Worm (Caenorhabditis elegans) whole organism, L1 larva: ENCODE measurements around the gene H12D21.9.

Experiments used
- C04F5.9 ChIP-seq: sonication (generic microtip); optimal IDR thresholded peaks from 2 replicates; lab custom pipeline; 2016; ENCODE audit warnings: missing genetic modification characterization, missing compliant biosample characterization
- Y116A8C.19 ChIP-seq: sonication (generic microtip); optimal IDR thresholded peaks from 2 replicates; lab custom pipeline; 2016; ENCODE audit warnings: missing compliant biosample characterization, missing genetic modification characterization, borderline replicate concordance
- ceh-88 ChIP-seq: fragments of 200-800 bp; sonication (Bioruptor generic); IDR thresholded peaks from 2 replicates; pipeline ENCODE4 v1.3.6; 2022; ENCODE audit warnings: missing genetic modification characterization, missing compliant biosample characterization
- dpl-1 ChIP-seq, 3 experiments: fragments of 150-350 bp in 2 of 3; sonication (generic microtip) in 1 of 3; optimal IDR thresholded peaks; 2 replicates each; lab custom pipeline; 2014 to 2017; ENCODE audit warnings: missing biosample characterization in 3 of 3, missing genetic modification characterization in 3 of 3, missing genetic modification reagents in 3 of 3
- efl-3 ChIP-seq: fragments of 200-800 bp; sonication (Bioruptor generic); optimal IDR thresholded peaks from 2 replicates; lab custom pipeline; 2018; ENCODE audit warnings: mild to moderate bottlenecking, missing genetic modification characterization, missing compliant biosample characterization
- elt-3 ChIP-seq, 6 experiments: fragments of 150-350 bp in 1 of 6; sonication (generic microtip); optimal IDR thresholded peaks; 2 replicates each; lab custom pipeline; 2017 to 2018; ENCODE audit warnings: missing biosample characterization in 6 of 6, missing genetic modification characterization in 6 of 6, inconsistent platforms in 1 of 6
- ets-5 ChIP-seq: fragments of 200-800 bp; sonication (Bioruptor generic); IDR thresholded peaks from 2 replicates; pipeline ENCODE4 v1.3.6; 2022; ENCODE audit warnings: missing genetic modification characterization, missing compliant biosample characterization
- nhr-11 ChIP-seq: fragments of 150-350 bp; optimal IDR thresholded peaks from 2 replicates; lab custom pipeline; 2014; ENCODE audit warnings: missing biosample characterization, missing genetic modification characterization
- nhr-90 ChIP-seq: sonication (generic microtip); optimal IDR thresholded peaks from 2 replicates; lab custom pipeline; 2016; ENCODE audit warnings: mild to moderate bottlenecking, missing genetic modification characterization, missing compliant biosample characterization; ENCODE audit not compliant: poor library complexity
- snu-23 ChIP-seq: sonication (generic microtip); optimal IDR thresholded peaks from 2 replicates; lab custom pipeline; 2016; ENCODE audit warnings: missing genetic modification characterization, missing compliant biosample characterization
- sox-4 ChIP-seq: sonication (generic microtip); optimal IDR thresholded peaks from 2 replicates; lab custom pipeline; 2016; ENCODE audit warnings: missing genetic modification characterization, missing compliant biosample characterization
- unc-62 ChIP-seq: fragments of 150-350 bp; optimal IDR thresholded peaks from 2 replicates; lab custom pipeline; 2014; ENCODE audit warnings: missing biosample characterization, missing genetic modification reagents, missing genetic modification characterization
- zag-1 ChIP-seq: fragments of 150-350 bp; optimal IDR thresholded peaks from 2 replicates; lab custom pipeline; 2014; ENCODE audit warnings: missing biosample characterization, missing genetic modification characterization
- ztf-11 ChIP-seq, 2 experiments: sonication (generic microtip); optimal IDR thresholded peaks; 2 replicates each; lab custom pipeline; 2016 to 2017; ENCODE audit warnings: missing genetic modification characterization in 2 of 2, missing biosample characterization in 1 of 2, missing compliant biosample characterization in 1 of 2

ce11 chrV:14907445-14907844, 1.8 kb downstream of the H12D21.9 start:
- TF ChIP-seq sox-4 (tag; lab: Kevin White, UChicago) (no peak), unc-62 (GFP tag; lab: Kevin White, UChicago) (no peak), ceh-88 (GFP tag; lab: Robert Waterston, UW) (no peak), nhr-90 (no peak), nhr-11 (tag; lab: Kevin White, UChicago) (no peak), elt-3 (tag; optimal IDR thresholded peaks at IDR 0.05; lab: Kevin White, UChicago) (no peak), Y116A8C.19 (tag; lab: Kevin White, UChicago) (no peak), ets-5 (GFP tag; lab: Robert Waterston, UW) (no peak), snu-23 (GFP tag; lab: Kevin White, UChicago) (no peak), efl-3 (GFP tag; lab: Kevin White, UChicago) (no peak), dpl-1 (GFP tag; optimal IDR thresholded peaks at IDR 0.05; lab: Kevin White, UChicago) (no peak), C04F5.9 (tag; lab: Kevin White, UChicago) (no peak), ztf-11 (tag; optimal IDR thresholded peaks at IDR 0.05; lab: Kevin White, UChicago) (no peak), zag-1 (tag; lab: Kevin White, UChicago) (no peak)
